Fruit fly (Drosophila melanogaster): ENCODE results near the gene PTPMT1.

PTPMT1 gene

DNA sequence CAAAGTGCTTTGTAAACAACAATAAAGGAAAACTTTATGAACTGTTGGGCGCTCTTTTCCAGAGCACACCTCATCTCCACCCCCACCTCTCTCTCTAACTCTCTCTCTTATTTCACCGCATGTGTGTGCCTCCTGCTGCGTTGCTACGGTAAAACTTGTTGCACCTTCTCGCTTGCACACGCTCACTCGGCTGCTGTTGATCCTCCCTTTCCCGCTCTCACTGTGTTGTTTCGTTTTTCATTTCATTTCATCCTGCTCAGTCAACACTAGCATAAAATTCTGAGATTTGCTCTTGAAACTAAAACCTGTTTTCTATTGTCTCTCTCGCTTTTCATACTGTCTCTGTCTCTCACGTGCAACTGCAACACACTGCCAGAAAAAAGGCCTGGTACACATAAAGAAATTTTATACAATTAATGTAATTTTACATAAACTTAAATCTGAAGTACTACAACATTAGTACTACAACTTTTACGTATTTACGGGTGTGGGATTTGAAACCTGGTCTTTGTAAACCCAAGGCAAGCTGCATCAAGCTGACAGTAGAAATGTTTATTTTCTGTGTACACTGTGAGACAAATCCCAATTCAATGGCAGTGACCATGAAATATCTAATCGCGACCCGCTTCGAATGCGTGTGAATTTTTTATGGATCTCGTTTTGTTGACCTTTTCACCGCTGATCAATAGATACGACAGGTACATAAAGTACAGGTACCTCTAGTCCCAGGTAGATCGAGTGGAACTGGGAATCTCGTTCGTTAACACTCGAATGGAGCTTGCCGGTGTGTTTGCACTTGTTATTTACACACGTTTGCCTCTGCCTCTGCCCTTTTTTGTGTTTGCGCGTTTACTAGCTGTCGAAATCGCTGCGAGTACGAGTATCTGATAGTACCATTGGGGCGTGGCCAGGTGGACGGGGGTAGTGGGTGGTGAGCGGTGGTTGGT lies 24.6 kb downstream of the PTPMT1 start (continued):
- TF ChIP-seq tin (GFP tag; optimal IDR thresholded peaks at IDR 0.05) (peak; percentile 92), Dll (GFP tag; IDR thresholded peaks at IDR 0.05; ENCODE audit: partially characterized antibody) (no peak), Dbx (GFP tag; IDR thresholded peaks at IDR 0.05) (peak; percentile 66; the same call in 1 of the 3 replicates), inv (GFP tag; IDR thresholded peaks at IDR 0.05; ENCODE audit: partially characterized antibody) (no peak), fu2 (GFP tag; optimal IDR thresholded peaks at IDR 0.05) (peak; percentile 26), CG12299 (tag; optimal IDR thresholded peaks at IDR 0.05) (peak; percentile 76), CG17802 (tag; optimal IDR thresholded peaks at IDR 0.05) (peak; percentile 77), Spps (tag; optimal IDR thresholded peaks at IDR 0.05) (peak; percentile 92), CG4617 (GFP tag; optimal IDR thresholded peaks at IDR 0.05; ENCODE audit: borderline replicate concordance) (peak; percentile 64), CG7357 (GFP tag; IDR thresholded peaks at IDR 0.05) (peak; percentile 83), CG9437 (GFP tag; optimal IDR thresholded peaks at IDR 0.05) (peak; percentile 83), sqz (GFP tag; optimal IDR thresholded peaks at IDR 0.05) (peak; percentile 91), CG17361 (GFP tag; IDR thresholded peaks at IDR 0.05) (peak; percentile 94), dimm (GFP tag; IDR thresholded peaks at IDR 0.05) (peak; percentile 56), da (GFP tag; optimal IDR thresholded peaks at IDR 0.05) (peak; percentile 23), CG6683 (GFP tag; optimal IDR thresholded peaks at IDR 0.05) (peak; percentile 79), aop (GFP tag; IDR thresholded peaks at IDR 0.05) (peak; percentile 27; the same call in 1 of the 2 replicates), bbx (GFP tag; IDR thresholded peaks at IDR 0.05; ENCODE audit: partially characterized antibody) (no peak), CG6689 (GFP tag; IDR thresholded peaks at IDR 0.05) (peak; percentile 89), ash1 (GFP tag; optimal IDR thresholded peaks at IDR 0.05) (peak; percentile 92), CG12104 (GFP tag; optimal IDR thresholded peaks at IDR 0.05) (peak; percentile 70), pnt (GFP tag; optimal IDR thresholded peaks at IDR 0.05) (peak; percentile 81), tll (GFP tag; optimal IDR thresholded peaks at IDR 0.05) (peak in 1 of 2 experiments; percentile 80), ham (GFP tag; IDR thresholded peaks at IDR 0.05) (no peak), Mad (GFP tag; optimal IDR thresholded peaks at IDR 0.05) (peak; percentile 73), CG10321 (GFP tag; IDR thresholded peaks at IDR 0.05) (no peak), HLH4C (GFP tag; IDR thresholded peaks at IDR 0.05; ENCODE audit: partially characterized antibody) (no peak), gsb-n (tag; optimal IDR thresholded peaks at IDR 0.05) (peak; percentile 95), stwl (tag; optimal IDR thresholded peaks at IDR 0.05) (peak; percentile 57), CG7987 (GFP tag; optimal IDR thresholded peaks at IDR 0.05) (peak; percentile 88), CG15696 (tag; optimal IDR thresholded peaks at IDR 0.05) (peak; percentile 94), gsb (GFP tag; IDR thresholded peaks at IDR 0.05) (no peak), crc (GFP tag; optimal IDR thresholded peaks at IDR 0.05) (peak; percentile 47), peb (GFP tag; IDR thresholded peaks at IDR 0.05) (peak; percentile 84), CG4404 (GFP tag; IDR thresholded peaks at IDR 0.05) (peak; percentile 93), bsh (GFP tag; optimal IDR thresholded peaks at IDR 0.05) (peak; percentile 88 to 97), gem (tag; optimal IDR thresholded peaks at IDR 0.05) (peak; percentile 95), salm (tag; optimal IDR thresholded peaks at IDR 0.05) (peak; percentile 58), Hr78 (GFP tag; optimal IDR thresholded peaks at IDR 0.05) (peak in 1 of 2 experiments; percentile 97), Sin3A (optimal IDR thresholded peaks at IDR 0.05) (no peak), CG1603 (tag; optimal IDR thresholded peaks at IDR 0.05) (peak; percentile 91), MBD-R2 (GFP tag; IDR thresholded peaks at IDR 0.05) (peak; percentile 32; the same call in 1 of the 2 replicates), CG13775 (GFP tag; optimal IDR thresholded peaks at IDR 0.05) (peak; percentile 88), CG2875 (GFP tag; optimal IDR thresholded peaks at IDR 0.05) (peak; percentile 93), twi (tag; optimal IDR thresholded peaks at IDR 0.05) (peak; percentile 90), sens (GFP tag) (peak; percentile 99), CG15514 (GFP tag; optimal IDR thresholded peaks at IDR 0.05) (peak; percentile 74), dm (GFP tag; optimal IDR thresholded peaks at IDR 0.05) (peak; percentile 79)
